Fruit fly (Drosophila melanogaster) whole organism, adult: ENCODE data around the gene Nepl3.

Experiments used
- CG14711 ChIP-seq: fragments of 200-800 bp; sonication (Bioruptor generic); optimal IDR thresholded peaks from 2 replicates; lab custom pipeline; 2018; ENCODE audit warnings: missing biosample characterization, mild to moderate bottlenecking, missing genetic modification characterization, moderate library complexity
- CG1620 ChIP-seq: fragments of 200-800 bp; sonication (Bioruptor generic); optimal IDR thresholded peaks from 2 replicates; lab custom pipeline; 2016; ENCODE audit warnings: missing biosample characterization, missing genetic modification characterization
- CG5204 ChIP-seq: fragments of 200-800 bp; sonication (Bioruptor generic); optimal IDR thresholded peaks from 2 replicates; lab custom pipeline; 2016; ENCODE audit warnings: missing biosample characterization, missing genetic modification characterization
- CG7101 ChIP-seq: fragments of 200-800 bp; sonication (Bioruptor generic); optimal IDR thresholded peaks from 2 replicates; lab custom pipeline; 2018; ENCODE audit warnings: missing biosample characterization, mild to moderate bottlenecking, missing genetic modification characterization, moderate library complexity
- Hr96 ChIP-seq: fragments of 200-800 bp; sonication (Bioruptor generic); optimal IDR thresholded peaks from 2 replicates; lab custom pipeline; 2016; ENCODE audit warnings: missing biosample characterization, missing genetic modification characterization
- Mnt ChIP-seq: fragments of 200-800 bp; sonication (Bioruptor generic); optimal IDR thresholded peaks from 2 replicates; lab custom pipeline; 2016; ENCODE audit warnings: missing biosample characterization, mild to moderate bottlenecking, missing genetic modification characterization
- cic ChIP-seq: fragments of 200-800 bp; sonication (Bioruptor generic); optimal IDR thresholded peaks from 2 replicates; lab custom pipeline; 2017; ENCODE audit warnings: missing biosample characterization, mild to moderate bottlenecking, missing genetic modification characterization, moderate library complexity
- cnc ChIP-seq, 2 experiments: fragments of >200 bp; optimal IDR thresholded peaks; 2 replicates each; lab custom pipeline; 2017
- kay ChIP-seq: fragments of 200-800 bp; sonication (Bioruptor generic); peaks from one replicate; lab custom pipeline; 2016; ENCODE audit warnings: missing biosample characterization, missing genetic modification characterization, borderline replicate concordance
- pad ChIP-seq: fragments of 200-800 bp; sonication (Bioruptor generic); optimal IDR thresholded peaks from 3 replicates; lab custom pipeline; 2017; ENCODE audit warnings: missing biosample characterization, missing genetic modification characterization, mild to moderate bottlenecking, moderate library complexity, missing genetic modification reagents
- tj ChIP-seq: fragments of 200-800 bp; sonication (Bioruptor generic); optimal IDR thresholded peaks from 3 replicates; lab custom pipeline; 2017; ENCODE audit warnings: missing biosample characterization, mild to moderate bottlenecking, missing genetic modification characterization, moderate library complexity
- toe ChIP-seq: fragments of 200-800 bp; sonication (Bioruptor generic); optimal IDR thresholded peaks from 2 replicates; lab custom pipeline; 2016; ENCODE audit warnings: missing biosample characterization, missing genetic modification characterization

DNA sequence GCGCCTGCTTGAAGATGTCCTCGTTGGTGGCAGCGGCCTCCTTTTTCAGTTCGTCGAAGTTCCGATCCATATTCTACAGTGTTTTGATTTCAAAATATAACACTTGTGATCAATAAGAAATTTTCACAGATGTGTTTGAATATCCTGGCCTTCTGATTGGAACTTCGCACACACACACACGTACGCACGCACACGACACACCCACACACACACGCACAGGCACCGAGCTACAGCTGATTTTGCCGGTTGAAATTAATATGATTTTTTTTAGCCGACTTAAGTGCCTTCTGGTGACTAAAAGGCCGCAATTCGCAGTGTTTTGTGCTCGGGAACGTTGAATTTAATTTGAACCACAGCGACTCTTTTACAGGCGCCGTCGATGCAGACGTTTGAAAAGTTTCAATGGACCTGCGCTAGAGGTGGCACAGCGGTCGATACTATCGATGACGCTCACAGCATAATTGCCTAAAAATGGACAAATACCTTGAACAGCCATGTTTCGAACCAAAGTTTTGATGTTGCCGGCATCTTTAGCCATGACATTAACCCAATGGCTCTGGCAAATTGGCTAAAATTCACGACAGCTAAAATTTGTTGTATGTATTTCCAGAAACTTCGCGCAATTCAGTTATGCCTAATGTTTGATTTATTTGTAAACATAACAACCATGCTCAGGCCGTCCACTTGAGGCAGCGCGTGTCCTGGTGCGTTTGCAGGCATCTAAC is 48.6 kb downstream of the Nepl3 start, which contains the start of gene Rtnl1:
- peak; percentile 42 for TF ChIP-seq Mnt
- TF ChIP-seq cic (GFP tag; lab: Kevin White, UChicago), result peak; percentile 70
- no peak for TF ChIP-seq CG5204 (GFP tag; lab: Kevin White, UChicago)
- peak; percentile 66 for TF ChIP-seq CG1620 (GFP tag; lab: Kevin White, UChicago)
- peak; percentile 22 for TF ChIP-seq pad (GFP tag; lab: Kevin White, UChicago)
- TF ChIP-seq kay (GFP tag; lab: Kevin White, UChicago), result no peak
- peak; percentile 28 for TF ChIP-seq tj (GFP tag; lab: Kevin White, UChicago)
- peak; percentile 33 for TF ChIP-seq CG14711
- no peak for TF ChIP-seq Hr96
- TF ChIP-seq cnc (optimal IDR thresholded peaks at IDR 0.05; lab: Kevin White, UChicago), result no peak
- no peak for TF ChIP-seq toe
- TF ChIP-seq CG7101 (tag; lab: Kevin White, UChicago), result peak; percentile 17
